Fruit fly (Drosophila melanogaster): ENCODE measurements around the gene PGRP-LB.

The PGRP-LB gene

DNA sequence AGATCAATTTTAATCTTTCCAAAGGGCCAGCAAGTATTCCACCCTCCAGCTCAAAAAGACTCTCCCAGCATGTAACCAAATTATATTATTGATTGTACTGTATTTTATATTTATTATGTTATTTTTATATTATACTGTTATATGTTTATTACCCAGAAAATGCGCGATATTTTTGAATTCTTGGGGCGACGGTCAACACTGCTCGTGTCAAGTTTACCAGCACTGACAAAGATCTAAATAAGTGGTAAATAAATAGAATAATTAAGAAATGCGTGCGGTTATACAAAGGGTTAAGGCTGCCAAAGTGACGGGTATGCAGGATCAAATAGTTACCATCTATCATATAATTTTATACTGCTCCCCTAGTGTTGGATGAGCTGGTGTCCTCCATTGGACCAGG lies 30.5 kb downstream of the PGRP-LB start, which contains the start of gene Dtd:
Dtd (plus strand) TSS at position 248 of the 400 bp plus-strand sequence.
- no peak for TF ChIP-seq Sp1 (GFP tag; optimal IDR thresholded peaks at IDR 0.05)

dm6 chr3R:11421643-11422122 lies 38.7 kb downstream of the PGRP-LB start, which contains the start of the genes ninaG and Sptz:
Gene ninaG, minus strand, starts transcription at chr3R:11421693.
Gene Sptz, plus strand, starts transcription at chr3R:11422092.
- peak; percentile 95 for TF ChIP-seq rgr (GFP tag; optimal IDR thresholded peaks at IDR 0.05)
- TF ChIP-seq N (GFP tag; optimal IDR thresholded peaks at IDR 0.05) = no peak
- no peak for TF ChIP-seq usp (GFP tag; optimal IDR thresholded peaks at IDR 0.05)
- TF ChIP-seq Hr83 (GFP tag; optimal IDR thresholded peaks at IDR 0.05; ENCODE audit: poor library complexity, severe bottlenecking) = peak; percentile 71
- peak; percentile 93 for TF ChIP-seq OdsH (GFP tag; optimal IDR thresholded peaks at IDR 0.05)
- peak; percentile 76 for TF ChIP-seq GATAd (GFP tag; optimal IDR thresholded peaks at IDR 0.05)
- TF ChIP-seq tai (GFP tag; optimal IDR thresholded peaks at IDR 0.05) = no peak
- peak; percentile 89 for TF ChIP-seq Sp1 (GFP tag; optimal IDR thresholded peaks at IDR 0.05)
- TF ChIP-seq dmrt93B (GFP tag; optimal IDR thresholded peaks at IDR 0.05) = peak; percentile 93
- TF ChIP-seq sv (GFP tag; optimal IDR thresholded peaks at IDR 0.05) = peak; percentile 96
- peak; percentile 25 to 97 for TF ChIP-seq foxo (GFP tag; optimal IDR thresholded peaks at IDR 0.05)
- TF ChIP-seq CG9705 (GFP tag; optimal IDR thresholded peaks at IDR 0.05) = peak; percentile 78
- peak; percentile 72 for TF ChIP-seq Mio (GFP tag; optimal IDR thresholded peaks at IDR 0.05)
- peak; percentile 96 for TF ChIP-seq ey (GFP tag; optimal IDR thresholded peaks at IDR 0.05)
- TF ChIP-seq h (GFP tag; optimal IDR thresholded peaks at IDR 0.05) = peak; percentile 96
- TF ChIP-seq Abd-B (GFP tag; optimal IDR thresholded peaks at IDR 0.05) = no peak
- peak; percentile 93 for TF ChIP-seq HLH106 (tag; optimal IDR thresholded peaks at IDR 0.05)
- TF ChIP-seq woc (GFP tag; optimal IDR thresholded peaks at IDR 0.05) = peak; percentile 96
- TF ChIP-seq CrebA (GFP tag; optimal IDR thresholded peaks at IDR 0.05; ENCODE audit: borderline replicate concordance) = no peak
- TF ChIP-seq psq (GFP tag; optimal IDR thresholded peaks at IDR 0.05) = peak; percentile 86
- peak; percentile 98 for TF ChIP-seq Myc (optimal IDR thresholded peaks at IDR 0.05)
- TF ChIP-seq CG32264 (GFP tag; optimal IDR thresholded peaks at IDR 0.05) = peak; percentile 66
- TF ChIP-seq br (GFP tag; optimal IDR thresholded peaks at IDR 0.05) = peak; percentile 95
- peak; percentile 95 for TF ChIP-seq fru (GFP tag; optimal IDR thresholded peaks at IDR 0.05)
- TF ChIP-seq Vsx2 (GFP tag; optimal IDR thresholded peaks at IDR 0.05; ENCODE audit: partially characterized antibody) = no peak

DNA sequence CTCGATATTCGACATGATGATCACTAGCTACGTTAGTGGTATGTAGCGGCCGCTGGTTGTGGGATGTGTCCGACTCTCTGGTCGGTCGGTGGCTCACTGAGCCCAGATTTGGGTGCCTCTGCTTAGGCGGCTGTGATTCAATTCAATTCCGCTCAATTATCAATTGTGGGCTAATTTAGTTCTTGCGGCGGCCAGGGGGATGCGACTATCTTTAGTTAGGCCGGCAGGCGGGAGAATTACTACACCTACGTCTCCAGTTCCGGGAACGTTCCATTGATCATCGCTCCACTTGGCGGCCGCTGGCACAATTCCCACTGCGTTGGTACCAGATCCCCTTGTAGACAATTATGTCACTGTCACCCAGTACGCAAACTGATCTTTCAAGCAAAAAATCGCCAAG lies 41.8 kb downstream of the PGRP-LB start, which contains the start of the genes bumpel and CG45676:
bumpel (minus strand) TSS at position 101 of the 400 bp plus-strand sequence.
CG45676 (plus strand) TSS at position 318 of the 400 bp plus-strand sequence.
- TF ChIP-seq dsf (GFP tag; optimal IDR thresholded peaks at IDR 0.05; ENCODE audit: borderline replicate concordance) = no peak
- no peak for TF ChIP-seq OdsH (GFP tag; optimal IDR thresholded peaks at IDR 0.05)
- TF ChIP-seq sage (GFP tag; optimal IDR thresholded peaks at IDR 0.05) = no peak
- no peak for TF ChIP-seq Hr78 (GFP tag; optimal IDR thresholded peaks at IDR 0.05)
- no peak for TF ChIP-seq Jra (GFP tag; optimal IDR thresholded peaks at IDR 0.05)
- TF ChIP-seq CG32264 (GFP tag; optimal IDR thresholded peaks at IDR 0.05) = no peak
- no peak for TF ChIP-seq foxo (GFP tag; optimal IDR thresholded peaks at IDR 0.05)
- no peak for TF ChIP-seq rgr (GFP tag; optimal IDR thresholded peaks at IDR 0.05)
- no peak for TF ChIP-seq Myc (optimal IDR thresholded peaks at IDR 0.05)
- no peak for TF ChIP-seq Abd-B (GFP tag; optimal IDR thresholded peaks at IDR 0.05)

- TF ChIP-seq Hr78 (GFP tag; optimal IDR thresholded peaks at IDR 0.05) = no peak
- TF ChIP-seq dl (GFP tag; optimal IDR thresholded peaks at IDR 0.05; ENCODE audit: insufficient read depth in 1 of 2, partially characterized antibody in 2 of 2) = no peak
- TF ChIP-seq Vsx2 (GFP tag; optimal IDR thresholded peaks at IDR 0.05; ENCODE audit: partially characterized antibody) = no peak
- TF ChIP-seq usp (GFP tag; optimal IDR thresholded peaks at IDR 0.05) = no peak
- no peak for TF ChIP-seq br (GFP tag; optimal IDR thresholded peaks at IDR 0.05)
- TF ChIP-seq Hr83 (GFP tag; optimal IDR thresholded peaks at IDR 0.05; ENCODE audit: poor library complexity, severe bottlenecking) = no peak
- no peak for TF ChIP-seq Rel (GFP tag; optimal IDR thresholded peaks at IDR 0.05)
- TF ChIP-seq Rel (tag; optimal IDR thresholded peaks at IDR 0.05) = no peak
- no peak for TF ChIP-seq brk (GFP tag; optimal IDR thresholded peaks at IDR 0.05)
- TF ChIP-seq sv (GFP tag; optimal IDR thresholded peaks at IDR 0.05) = no peak
These were observed 48.0 kb downstream of the PGRP-LB start, which contains the start of gene Ipo9 for dm6 chr3R:11412371-11412770. Gene Ipo9, plus strand, starts transcription at chr3R:11412522.
